Fruit fly (Drosophila melanogaster) whole organism, embryonic: ENCODE data around the gene CG1307.

Source experiments
- Adf1 ChIP-seq: fragments of 200-800 bp; sonication (Bioruptor generic); IDR thresholded peaks from 2 replicates; pipeline ENCODE4 v1.3.6; 2022; ENCODE audit warnings: missing biosample characterization, missing genetic modification characterization
- Blimp-1 ChIP-seq: fragments of 200-800 bp; sonication (Bioruptor generic); optimal IDR thresholded peaks from 3 replicates; lab custom pipeline; 2018; ENCODE audit warnings: missing biosample characterization, missing genetic modification characterization, mild to moderate bottlenecking, moderate library complexity, missing genetic modification reagents
- CG10209 ChIP-seq: fragments of 200-800 bp; sonication (Bioruptor generic); optimal IDR thresholded peaks from 3 replicates; lab custom pipeline; 2017; ENCODE audit warnings: missing biosample characterization, mild to moderate bottlenecking, missing genetic modification characterization, missing genetic modification reagents
- CG10565 ChIP-seq: fragments of 200-800 bp; sonication (Bioruptor generic); optimal IDR thresholded peaks from 3 replicates; lab custom pipeline; 2016; ENCODE audit warnings: missing biosample characterization, mild to moderate bottlenecking, missing genetic modification characterization
- CG10654 ChIP-seq: fragments of 200-800 bp; sonication (Bioruptor generic); optimal IDR thresholded peaks from 2 replicates; lab custom pipeline; 2016; ENCODE audit warnings: missing biosample characterization, missing genetic modification characterization
- CG10979 ChIP-seq: fragments of 200-800 bp; sonication (Bioruptor generic); optimal IDR thresholded peaks from 2 replicates; lab custom pipeline; 2018; ENCODE audit warnings: missing biosample characterization, mild to moderate bottlenecking, missing genetic modification characterization, moderate library complexity
- CG12391 ChIP-seq: fragments of 200-800 bp; sonication (Bioruptor generic); optimal IDR thresholded peaks from 3 replicates; lab custom pipeline; 2018; ENCODE audit warnings: missing biosample characterization, mild to moderate bottlenecking, missing genetic modification characterization, moderate library complexity
- CG14014 ChIP-seq: fragments of 200-800 bp; sonication (Bioruptor generic); IDR thresholded peaks from 2 replicates; pipeline ENCODE4 v1.3.6; 2022; ENCODE audit warnings: missing biosample characterization, missing genetic modification characterization
- CG14710 ChIP-seq: fragments of 200-800 bp; sonication (Bioruptor generic); optimal IDR thresholded peaks from 3 replicates; lab custom pipeline; 2019; ENCODE audit warnings: missing biosample characterization, mild to moderate bottlenecking, missing genetic modification characterization, moderate library complexity
- CG14860 ChIP-seq: fragments of 200-800 bp; sonication (Bioruptor generic); IDR thresholded peaks from 3 replicates; pipeline ENCODE4 v1.3.6; 2022; ENCODE audit warnings: missing biosample characterization, missing genetic modification characterization; ENCODE audit not compliant: partially characterized antibody
- CG15073 ChIP-seq: fragments of 200-800 bp; sonication (Bioruptor generic); optimal IDR thresholded peaks from 2 replicates; lab custom pipeline; 2016; ENCODE audit warnings: missing biosample characterization, missing genetic modification characterization
- CG15601 ChIP-seq: fragments of 200-800 bp; sonication (Bioruptor generic); optimal IDR thresholded peaks from 3 replicates; lab custom pipeline; 2019; ENCODE audit warnings: missing biosample characterization, mild to moderate bottlenecking, missing genetic modification characterization, moderate library complexity
- CG17361 ChIP-seq: fragments of 200-800 bp; sonication (Bioruptor generic); IDR thresholded peaks from 3 replicates; pipeline ENCODE4 v1.3.6; 2022; ENCODE audit warnings: missing biosample characterization, missing genetic modification characterization
- CG17829 ChIP-seq: fragments of 200-800 bp; optimal IDR thresholded peaks from 2 replicates; lab custom pipeline; 2019; ENCODE audit warnings: missing biosample characterization, mild to moderate bottlenecking, missing genetic modification characterization, moderate library complexity
- CG3281 ChIP-seq: fragments of 200-800 bp; sonication (Bioruptor generic); optimal IDR thresholded peaks from 3 replicates; lab custom pipeline; 2017; ENCODE audit warnings: missing biosample characterization, mild to moderate bottlenecking, missing genetic modification characterization
- CG33557 ChIP-seq: fragments of 200-800 bp; sonication (Bioruptor generic); optimal IDR thresholded peaks from 2 replicates; lab custom pipeline; 2019; ENCODE audit warnings: missing biosample characterization, mild to moderate bottlenecking, missing genetic modification characterization, moderate library complexity
- CG3726 ChIP-seq: fragments of 200-800 bp; sonication (Bioruptor generic); IDR thresholded peaks from 3 replicates; pipeline ENCODE4, ENCODE4 v1.3.6; 2022; ENCODE audit warnings: missing biosample characterization, missing genetic modification characterization
- CG5180 ChIP-seq: fragments of 200-800 bp; sonication (Bioruptor generic); optimal IDR thresholded peaks from 3 replicates; lab custom pipeline; 2017; ENCODE audit warnings: missing biosample characterization, missing genetic modification characterization, mild to moderate bottlenecking, moderate library complexity, missing genetic modification reagents
- CG6254 ChIP-seq: fragments of 200-800 bp; sonication (Bioruptor generic); optimal IDR thresholded peaks from 3 replicates; lab custom pipeline; 2017; ENCODE audit warnings: mild to moderate bottlenecking, missing biosample characterization, missing genetic modification reagents, missing genetic modification characterization
- CG6791 ChIP-seq: fragments of 200-800 bp; sonication (Bioruptor generic); IDR thresholded peaks from 3 replicates; pipeline ENCODE4 v1.3.6; 2022; ENCODE audit warnings: missing biosample characterization, missing genetic modification characterization; ENCODE audit not compliant: partially characterized antibody
- CG7372 ChIP-seq: fragments of 200-800 bp; sonication (Bioruptor generic); IDR thresholded peaks from 2 replicates; pipeline ENCODE4 v1.3.6; 2022; ENCODE audit warnings: missing biosample characterization, missing genetic modification characterization
- CG8478 ChIP-seq: fragments of >200 bp; optimal IDR thresholded peaks from 2 replicates; lab custom pipeline; 2018
- CG9215 ChIP-seq: fragments of 200-800 bp; sonication (Bioruptor generic); IDR thresholded peaks from 2 replicates; pipeline ENCODE4 v1.3.6; 2022; ENCODE audit warnings: missing biosample characterization, missing genetic modification characterization
- Camta ChIP-seq: fragments of 200-800 bp; sonication (Bioruptor generic); optimal IDR thresholded peaks from 2 replicates; lab custom pipeline; 2016; ENCODE audit warnings: missing biosample characterization, missing genetic modification characterization
- D ChIP-seq, 2 experiments: fragments of 200-800 bp in 1 of 2; fragments of >200 bp in 1 of 2; sonication (Bioruptor generic) in 1 of 2; optimal IDR thresholded peaks; 2 replicates in 1 of 2; 3 replicates in 1 of 2; lab custom pipeline; 2017; ENCODE audit warnings: mild to moderate bottlenecking in 1 of 2, missing biosample characterization in 1 of 2, missing genetic modification characterization in 1 of 2, missing genetic modification reagents in 1 of 2
- D19A ChIP-seq: fragments of 200-800 bp; optimal IDR thresholded peaks from 3 replicates; lab custom pipeline; 2019; ENCODE audit warnings: missing biosample characterization, mild to moderate bottlenecking, missing genetic modification characterization, moderate library complexity
- Dip2 ChIP-seq: fragments of 200-800 bp; sonication (Bioruptor generic); IDR thresholded peaks from 2 replicates; pipeline ENCODE4 v1.3.6; 2022; ENCODE audit warnings: missing biosample characterization, missing genetic modification characterization
- NFAT ChIP-seq: fragments of 200-800 bp; sonication (Bioruptor generic); IDR thresholded peaks from 2 replicates; pipeline ENCODE4 v1.3.6; 2022; ENCODE audit warnings: missing biosample characterization, missing genetic modification characterization
- Rx ChIP-seq: fragments of 200-800 bp; sonication (Bioruptor generic); IDR thresholded peaks from 2 replicates; pipeline ENCODE4 v1.3.6; 2022; ENCODE audit warnings: missing biosample characterization, missing genetic modification characterization
- Tbp ChIP-seq: fragments of >200 bp; optimal IDR thresholded peaks from 2 replicates; lab custom pipeline; 2018; ENCODE audit warnings: missing biosample characterization, missing genetic modification characterization
- Xrp1 ChIP-seq: fragments of 200-800 bp; sonication (Bioruptor generic); IDR thresholded peaks from 2 replicates; pipeline ENCODE4 v1.3.6; 2022; ENCODE audit warnings: missing biosample characterization, missing genetic modification characterization
- ara ChIP-seq: fragments of 200-800 bp; sonication (Bioruptor generic); IDR thresholded peaks from 2 replicates; pipeline ENCODE4 v1.3.6; 2022; ENCODE audit warnings: missing biosample characterization, missing genetic modification characterization
- bbx ChIP-seq: fragments of 200-800 bp; sonication (Bioruptor generic); IDR thresholded peaks from 2 replicates; pipeline ENCODE4 v1.3.6; 2022; ENCODE audit warnings: missing biosample characterization, missing genetic modification characterization; ENCODE audit not compliant: partially characterized antibody
- chm ChIP-seq: fragments of 200-800 bp; sonication (Bioruptor generic); IDR thresholded peaks from 2 replicates; pipeline ENCODE4 v1.3.6; 2022; ENCODE audit warnings: missing biosample characterization, missing genetic modification characterization
- crp ChIP-seq, 2 experiments: fragments of 200-800 bp; sonication (Bioruptor generic); optimal IDR thresholded peaks; 2 replicates in 1 of 2; 3 replicates in 1 of 2; lab custom pipeline; 2017; ENCODE audit warnings: missing biosample characterization in 2 of 2, missing genetic modification characterization in 2 of 2, mild to moderate bottlenecking in 1 of 2, moderate library complexity in 1 of 2
- dmrt11E ChIP-seq: fragments of 200-800 bp; sonication (Bioruptor generic); optimal IDR thresholded peaks from 3 replicates; lab custom pipeline; 2018; ENCODE audit warnings: missing biosample characterization, mild to moderate bottlenecking, missing genetic modification characterization, moderate library complexity
- fd102C ChIP-seq: fragments of 200-800 bp; sonication (Bioruptor generic); optimal IDR thresholded peaks from 2 replicates; lab custom pipeline; 2018; ENCODE audit warnings: missing biosample characterization, mild to moderate bottlenecking, missing genetic modification characterization, moderate library complexity
- fd96Cb ChIP-seq: fragments of 200-800 bp; sonication (Bioruptor generic); optimal IDR thresholded peaks from 2 replicates; lab custom pipeline; 2018; ENCODE audit warnings: missing biosample characterization, mild to moderate bottlenecking, missing genetic modification characterization, moderate library complexity
- gsb ChIP-seq: fragments of 200-800 bp; sonication (Bioruptor generic); IDR thresholded peaks from 2 replicates; pipeline ENCODE4 v1.3.6; 2022; ENCODE audit warnings: missing biosample characterization, missing genetic modification characterization
- gsb-n ChIP-seq: fragments of 200-800 bp; sonication (Bioruptor generic); optimal IDR thresholded peaks from 3 replicates; lab custom pipeline; 2018; ENCODE audit warnings: missing biosample characterization, mild to moderate bottlenecking, missing genetic modification characterization
- lov ChIP-seq, 2 experiments: fragments of 200-800 bp in 1 of 2; fragments of >200 bp in 1 of 2; sonication (Bioruptor generic) in 1 of 2; IDR thresholded peaks in 1 of 2; optimal IDR thresholded peaks in 1 of 2; 2 replicates in 1 of 2; 3 replicates in 1 of 2; pipeline versions ENCODE4 v1.3.6 to Lab custom; 2017 to 2022; ENCODE audit warnings: missing biosample characterization in 1 of 2, missing genetic modification characterization in 1 of 2
- phol ChIP-seq: fragments of 200-800 bp; sonication (Bioruptor generic); optimal IDR thresholded peaks from 3 replicates; lab custom pipeline; 2018; ENCODE audit warnings: missing biosample characterization, mild to moderate bottlenecking, missing genetic modification characterization, moderate library complexity
- pros ChIP-seq: fragments of 200-800 bp; sonication (Bioruptor generic); optimal IDR thresholded peaks from 3 replicates; lab custom pipeline; 2019; ENCODE audit warnings: missing biosample characterization, mild to moderate bottlenecking, missing genetic modification characterization, moderate library complexity
- row ChIP-seq: fragments of 200-800 bp; sonication (Bioruptor generic); IDR thresholded peaks from 3 replicates; pipeline ENCODE4 v1.3.6; 2022; ENCODE audit warnings: missing biosample characterization, missing genetic modification characterization
- sens ChIP-seq: fragments of 200-800 bp; sonication (Bioruptor generic); peaks from one replicate; lab custom pipeline; 2016; ENCODE audit warnings: missing biosample characterization, missing genetic modification characterization
- tin ChIP-seq: fragments of 200-800 bp; sonication (Bioruptor generic); optimal IDR thresholded peaks from 3 replicates; lab custom pipeline; 2016; ENCODE audit warnings: missing biosample characterization, missing genetic modification characterization
- trem ChIP-seq: fragments of 200-800 bp; optimal IDR thresholded peaks from 3 replicates; lab custom pipeline; 2019; ENCODE audit warnings: missing biosample characterization, mild to moderate bottlenecking, missing genetic modification characterization, moderate library complexity
- vvl ChIP-seq: fragments of 200-800 bp; sonication (Bioruptor generic); IDR thresholded peaks from 2 replicates; pipeline ENCODE4 v1.3.6; 2022; ENCODE audit warnings: missing biosample characterization, missing genetic modification characterization
- zf30C ChIP-seq: fragments of 200-800 bp; sonication (Bioruptor generic); optimal IDR thresholded peaks from 3 replicates; lab custom pipeline; 2018; ENCODE audit warnings: missing biosample characterization, mild to moderate bottlenecking, missing genetic modification characterization
- zfh2 ChIP-seq: fragments of 200-800 bp; sonication (Bioruptor generic); optimal IDR thresholded peaks from 2 replicates; lab custom pipeline; 2016; ENCODE audit warnings: missing biosample characterization, missing genetic modification characterization

CG1307 gene

DNA sequence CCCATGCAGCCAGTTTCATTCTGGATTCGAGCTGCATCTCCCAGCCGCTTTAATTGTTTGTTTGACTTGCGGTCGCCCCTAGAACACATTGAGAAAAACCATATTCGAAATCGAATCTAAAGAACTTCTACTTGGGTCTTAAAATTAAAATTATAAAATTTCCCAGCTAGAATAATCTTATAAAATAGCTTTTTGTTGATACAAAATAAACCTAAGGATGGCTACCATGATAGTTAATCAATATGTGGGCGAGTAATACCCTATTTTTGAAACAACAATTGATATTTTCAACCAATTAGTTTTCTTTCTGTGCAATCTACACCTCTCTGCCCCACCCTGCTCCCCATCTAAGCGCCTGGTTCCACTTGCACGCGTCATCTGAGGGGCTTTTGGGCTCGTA, 17.3 kb upstream of the CG1307 start (continued):
- no peak for TF ChIP-seq gsb (GFP tag; lab: Robert Waterston, UW)
- no peak for TF ChIP-seq CG6791 (GFP tag; lab: Robert Waterston, UW)
- no peak for TF ChIP-seq CG15601 (tag; lab: Kevin White, UChicago)
- peak; percentile 14 for TF ChIP-seq CG5180
- no peak for TF ChIP-seq Tbp (GFP tag; lab: Kevin White, UChicago)
- TF ChIP-seq lov (optimal IDR thresholded peaks at IDR 0.05; lab: Kevin White, UChicago), result no peak
- no peak for TF ChIP-seq lov (GFP tag; IDR thresholded peaks at IDR 0.05; lab: Robert Waterston, UW)
- no peak for TF ChIP-seq crp (GFP tag; optimal IDR thresholded peaks at IDR 0.05; lab: Kevin White, UChicago)
- no peak for TF ChIP-seq CG10209
- TF ChIP-seq trem (tag; lab: Kevin White, UChicago), result peak; percentile 23
- TF ChIP-seq phol (tag; lab: Kevin White, UChicago), result peak; percentile 55
- peak; percentile 79 for TF ChIP-seq sens
- TF ChIP-seq CG14014 (GFP tag; lab: Robert Waterston, UW), result no peak
- peak; percentile 1 for TF ChIP-seq CG33557 (GFP tag; lab: Kevin White, UChicago)
- peak; percentile 29 for TF ChIP-seq gsb-n (tag; lab: Kevin White, UChicago)
- TF ChIP-seq CG7372 (GFP tag; lab: Robert Waterston, UW), result no peak
- no peak for TF ChIP-seq CG3726
- TF ChIP-seq CG8478 (lab: Kevin White, UChicago), result no peak
- TF ChIP-seq fd102C (GFP tag; lab: Kevin White, UChicago), result no peak
- TF ChIP-seq row (GFP tag; lab: Robert Waterston, UW), result peak; percentile 49; the same call in 1 of the 3 replicates
- peak; percentile 52 for TF ChIP-seq CG14710 (tag; lab: Kevin White, UChicago)
- TF ChIP-seq CG12391 (tag; lab: Kevin White, UChicago), result peak; percentile 25
- no peak for TF ChIP-seq bbx (GFP tag; lab: Robert Waterston, UW)
- TF ChIP-seq CG9215, result no peak
- no peak for TF ChIP-seq Camta
- TF ChIP-seq zf30C (GFP tag; lab: Kevin White, UChicago), result peak; percentile 22
- peak; percentile 50; the same call in 1 of the 3 replicates for TF ChIP-seq CG17361 (GFP tag; lab: Robert Waterston, UW)
- TF ChIP-seq Blimp-1 (GFP tag; lab: Kevin White, UChicago), result peak; percentile 62
- TF ChIP-seq chm (GFP tag; lab: Robert Waterston, UW), result no peak
- TF ChIP-seq dmrt11E (tag; lab: Kevin White, UChicago), result peak; percentile 71
- no peak for TF ChIP-seq vvl (GFP tag; lab: Robert Waterston, UW)
- peak; percentile 34 for TF ChIP-seq fd96Cb (tag; lab: Kevin White, UChicago)
- TF ChIP-seq Dip2 (GFP tag; lab: Robert Waterston, UW), result no peak
- TF ChIP-seq NFAT, result no peak
- TF ChIP-seq ara (GFP tag; lab: Robert Waterston, UW), result peak; percentile 41; the same call in 1 of the 2 replicates
- no peak for TF ChIP-seq Adf1
- no peak for TF ChIP-seq CG10654 (GFP tag; lab: Kevin White, UChicago)
- TF ChIP-seq pros (GFP tag; lab: Kevin White, UChicago), result no peak
- peak; percentile 53 for TF ChIP-seq D19A (tag; lab: Kevin White, UChicago)
- peak; percentile 51 for TF ChIP-seq CG17829
- TF ChIP-seq tin (GFP tag; lab: Kevin White, UChicago), result peak; percentile 4
- TF ChIP-seq CG10565 (GFP tag; lab: Kevin White, UChicago), result no peak
- TF ChIP-seq CG14860 (GFP tag; lab: Robert Waterston, UW), result no peak
- TF ChIP-seq zfh2, result no peak
- no peak for TF ChIP-seq Rx (GFP tag; lab: Robert Waterston, UW)
- TF ChIP-seq D (optimal IDR thresholded peaks at IDR 0.05; lab: Kevin White, UChicago), result no peak
- TF ChIP-seq D (GFP tag; optimal IDR thresholded peaks at IDR 0.05; lab: Kevin White, UChicago), result peak; percentile 30
- TF ChIP-seq CG6254 (GFP tag; lab: Kevin White, UChicago), result peak; percentile 6
- TF ChIP-seq CG10979 (tag; lab: Kevin White, UChicago), result peak; percentile 69
- no peak for TF ChIP-seq CG15073 (GFP tag; lab: Kevin White, UChicago)
- TF ChIP-seq Xrp1, result peak; percentile 65
- no peak for TF ChIP-seq CG3281 (GFP tag; lab: Kevin White, UChicago)
